Worm (Caenorhabditis elegans) whole organism, L3 larva: Measurements from ENCODE around the gene fbxb-51.
"Not testable (repeated sequence)": the region's sequence is repeated elsewhere in the genome, so short reads cannot be mapped to it uniquely, and the experiment has no call there.

Experiments
- R02D3.7 ChIP-seq: fragments of 150-350 bp; optimal IDR thresholded peaks from 2 replicates; lab custom pipeline; 2014; ENCODE audit warnings: missing biosample characterization, missing genetic modification characterization
- ama-1 ChIP-seq: fragments of 150-350 bp; optimal IDR thresholded peaks from 2 replicates; lab custom pipeline; 2018
- elt-2 ChIP-seq: sonication (generic microtip); optimal IDR thresholded peaks from 2 replicates; lab custom pipeline; 2016; ENCODE audit warnings: missing genetic modification reagents, mild to moderate bottlenecking, missing genetic modification characterization, missing compliant biosample characterization
- lin-39 ChIP-seq: fragments of 150-350 bp; optimal IDR thresholded peaks from 2 replicates; lab custom pipeline; 2018; ENCODE audit warnings: missing biosample characterization, missing genetic modification reagents, missing genetic modification characterization
- nhr-237 ChIP-seq: fragments of 150-350 bp; optimal IDR thresholded peaks from 2 replicates; lab custom pipeline; 2014; ENCODE audit warnings: missing biosample characterization, missing genetic modification characterization
- nhr-25 ChIP-seq: sonication (generic microtip); optimal IDR thresholded peaks from 2 replicates; lab custom pipeline; 2017; ENCODE audit warnings: missing biosample characterization, missing genetic modification characterization
- pha-4 ChIP-seq: fragments of 150-350 bp; optimal IDR thresholded peaks from 2 replicates; lab custom pipeline; 2014; ENCODE audit warnings: missing biosample characterization, missing genetic modification reagents, missing genetic modification characterization
- pqm-1 ChIP-seq: fragments of 150-350 bp; optimal IDR thresholded peaks from 2 replicates; lab custom pipeline; 2017; ENCODE audit warnings: missing biosample characterization, missing genetic modification characterization, inconsistent platforms
- sea-2 ChIP-seq: fragments of 150-350 bp; sonication (generic microtip); optimal IDR thresholded peaks from 4 replicates; lab custom pipeline; 2014; ENCODE audit warnings: missing biosample characterization, missing genetic modification reagents, missing genetic modification characterization
- unc-62 ChIP-seq: fragments of 150-350 bp; sonication (generic microtip); optimal IDR thresholded peaks from 4 replicates; lab custom pipeline; 2014; ENCODE audit warnings: missing biosample characterization, missing genetic modification reagents, missing genetic modification characterization

DNA sequence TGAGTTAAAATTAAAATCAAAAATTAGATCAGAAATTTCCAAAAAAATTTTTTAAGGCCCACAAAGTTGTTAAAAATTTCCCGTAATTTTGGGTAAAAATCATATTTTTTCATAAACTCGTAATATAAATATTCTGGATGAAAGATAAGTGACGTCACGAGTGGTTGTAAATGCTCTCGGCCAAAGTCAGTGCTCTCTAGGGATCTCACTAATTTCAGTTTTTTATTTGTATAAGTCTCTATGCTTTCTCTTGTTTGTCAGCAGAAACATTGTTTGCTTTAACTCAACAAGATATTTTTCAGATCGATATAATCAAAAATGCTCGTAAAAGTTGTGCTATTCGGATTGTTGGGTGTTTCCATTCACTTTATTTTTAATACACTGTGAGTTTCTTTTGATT is 7.3 kb upstream of the fbxb-51 start, which contains the start of gene K05F6.4:
- TF ChIP-seq ama-1; pha-4 (tag; lab: Kevin White, UChicago); unc-62; pqm-1 (tag; lab: Kevin White, UChicago); sea-2 (GFP tag; lab: Kevin White, UChicago); nhr-25; lin-39 (tag; lab: Kevin White, UChicago); elt-2 (tag; lab: Kevin White, UChicago); nhr-237; R02D3.7: not testable (repeated sequence)
